Fruit fly (Drosophila melanogaster) whole organism, pupa: ENCODE measurements around the gene rt.

Experiments used
- CG10348 ChIP-seq: fragments of 200-800 bp; sonication (Bioruptor generic); IDR thresholded peaks from 2 replicates; pipeline ENCODE4 v1.3.6; 2022; ENCODE audit warnings: missing biosample characterization, missing genetic modification characterization
- CG12605 ChIP-seq: fragments of 200-800 bp; sonication (Bioruptor generic); IDR thresholded peaks from 2 replicates; pipeline ENCODE4 v1.3.6; 2022; ENCODE audit warnings: missing biosample characterization, missing genetic modification characterization
- CG13204 ChIP-seq: fragments of 200-800 bp; sonication (Bioruptor generic); optimal IDR thresholded peaks from 2 replicates; lab custom pipeline; 2018; ENCODE audit warnings: missing biosample characterization, mild to moderate bottlenecking, missing genetic modification characterization, moderate library complexity
- CG14655 ChIP-seq: fragments of 200-800 bp; sonication (Bioruptor generic); optimal IDR thresholded peaks from 3 replicates; lab custom pipeline; 2017; ENCODE audit warnings: mild to moderate bottlenecking, missing biosample characterization, missing genetic modification reagents, missing genetic modification characterization
- CG15710 ChIP-seq: fragments of 200-800 bp; sonication (Bioruptor generic); optimal IDR thresholded peaks from 2 replicates; lab custom pipeline; 2018; ENCODE audit warnings: missing biosample characterization, mild to moderate bottlenecking, missing genetic modification characterization, moderate library complexity
- CG17806 ChIP-seq: fragments of 200-800 bp; sonication (Bioruptor generic); optimal IDR thresholded peaks from 2 replicates; lab custom pipeline; 2018; ENCODE audit warnings: missing biosample characterization, mild to moderate bottlenecking, missing genetic modification characterization, moderate library complexity
- CG32121 ChIP-seq: fragments of 200-800 bp; sonication (Bioruptor generic); IDR thresholded peaks from 2 replicates; pipeline ENCODE4 v1.3.6; 2022; ENCODE audit warnings: missing biosample characterization, missing genetic modification characterization
- CG34367 ChIP-seq: fragments of 200-800 bp; sonication (Bioruptor generic); optimal IDR thresholded peaks from 2 replicates; lab custom pipeline; 2018; ENCODE audit warnings: missing biosample characterization, mild to moderate bottlenecking, missing genetic modification characterization
- CG4496 ChIP-seq: fragments of 200-800 bp; sonication (Bioruptor generic); IDR thresholded peaks from 3 replicates; pipeline ENCODE4 v1.3.6; 2022; ENCODE audit warnings: missing biosample characterization, missing genetic modification characterization
- CG8159 ChIP-seq: fragments of 200-800 bp; sonication (Bioruptor generic); optimal IDR thresholded peaks from 3 replicates; lab custom pipeline; 2018; ENCODE audit warnings: missing biosample characterization, mild to moderate bottlenecking, missing genetic modification characterization, moderate library complexity
- CG8301 ChIP-seq: fragments of 200-800 bp; sonication (Bioruptor generic); optimal IDR thresholded peaks from 2 replicates; lab custom pipeline; 2018; ENCODE audit warnings: missing biosample characterization, mild to moderate bottlenecking, missing genetic modification characterization
- CG9948 ChIP-seq: fragments of 200-800 bp; sonication (Bioruptor generic); optimal IDR thresholded peaks from 2 replicates; lab custom pipeline; 2018; ENCODE audit warnings: missing biosample characterization, mild to moderate bottlenecking, missing genetic modification characterization, moderate library complexity
- D1 ChIP-seq: fragments of 200-800 bp; sonication (Bioruptor generic); optimal IDR thresholded peaks from 2 replicates; lab custom pipeline; 2018; ENCODE audit warnings: missing biosample characterization, mild to moderate bottlenecking, missing genetic modification characterization, moderate library complexity
- EcR ChIP-seq: fragments of 200-800 bp; sonication (Bioruptor generic); optimal IDR thresholded peaks from 3 replicates; lab custom pipeline; 2019; ENCODE audit warnings: missing biosample characterization, missing genetic modification characterization, mild to moderate bottlenecking, moderate library complexity, missing genetic modification reagents
- Ets98B ChIP-seq: fragments of 200-800 bp; sonication (Bioruptor generic); IDR thresholded peaks from 2 replicates; pipeline ENCODE4 v1.3.6; 2022; ENCODE audit warnings: missing biosample characterization, missing genetic modification characterization
- Pif1A ChIP-seq: fragments of 200-800 bp; sonication (Bioruptor generic); optimal IDR thresholded peaks from 3 replicates; lab custom pipeline; 2016; ENCODE audit warnings: missing biosample characterization, missing genetic modification characterization
- Pif1B ChIP-seq: fragments of 200-800 bp; sonication (Bioruptor generic); optimal IDR thresholded peaks from 3 replicates; lab custom pipeline; 2016; ENCODE audit warnings: missing biosample characterization, missing genetic modification characterization
- Snoo ChIP-seq: fragments of 200-800 bp; sonication (Bioruptor generic); optimal IDR thresholded peaks from 3 replicates; lab custom pipeline; 2017; ENCODE audit warnings: missing biosample characterization, mild to moderate bottlenecking, missing genetic modification characterization, inconsistent platforms
- fd96Ca ChIP-seq: fragments of 200-800 bp; sonication (Bioruptor generic); IDR thresholded peaks from 3 replicates; pipeline ENCODE4 v1.3.6; 2022; ENCODE audit warnings: missing biosample characterization, missing genetic modification characterization
- gl ChIP-seq: fragments of 200-800 bp; sonication (Bioruptor generic); optimal IDR thresholded peaks from 2 replicates; lab custom pipeline; 2018; ENCODE audit warnings: missing biosample characterization, mild to moderate bottlenecking, missing genetic modification characterization
- rn ChIP-seq: fragments of 200-800 bp; sonication (Bioruptor generic); IDR thresholded peaks from 2 replicates; pipeline ENCODE4 v1.3.6; 2022; ENCODE audit warnings: missing biosample characterization, missing genetic modification characterization

The rt gene

dm6 chr3L:11540330-11540702, 47.3 kb downstream of the rt start:
- no peak for TF ChIP-seq CG8301 (tag; lab: Kevin White, UChicago)
- TF ChIP-seq CG34367 (tag; lab: Kevin White, UChicago) = no peak
- TF ChIP-seq Ets98B (GFP tag; lab: Robert Waterston, UW) = no peak
- no peak for TF ChIP-seq CG15710 (tag; lab: Kevin White, UChicago)
- TF ChIP-seq CG32121 (GFP tag; lab: Robert Waterston, UW) = no peak

dm6 chr3L:11539511-11540329, 47.9 kb downstream of the rt start:
- no peak for TF ChIP-seq D1 (tag; lab: Kevin White, UChicago)

dm6 chr3L:11536767-11537419, 50.7 kb downstream of the rt start:
- peak; percentile 31 for TF ChIP-seq Pif1A (GFP tag; lab: Kevin White, UChicago)
- TF ChIP-seq rn (GFP tag; lab: Robert Waterston, UW) = 0 out of 2 replicates have a peak, but pooled peaks have one; percentile 18
- peak; percentile 12 for TF ChIP-seq CG9948 (tag; lab: Kevin White, UChicago)
- no peak for TF ChIP-seq CG34367 (tag; lab: Kevin White, UChicago)
- TF ChIP-seq Pif1B (GFP tag; lab: Kevin White, UChicago) = no peak
- TF ChIP-seq CG12605 (GFP tag; lab: Robert Waterston, UW) = no peak
- no peak for TF ChIP-seq CG8159
- no peak for TF ChIP-seq CG13204
- no peak for TF ChIP-seq D1 (tag; lab: Kevin White, UChicago)
- TF ChIP-seq gl = no peak
- TF ChIP-seq CG17806 (tag; lab: Kevin White, UChicago) = no peak
- TF ChIP-seq Ets98B (GFP tag; lab: Robert Waterston, UW) = peak; percentile 14; the same call in 1 of the 2 replicates
- TF ChIP-seq CG4496 (GFP tag; lab: Robert Waterston, UW) = peak; percentile 56; the same call in 2 of the 3 replicates
- TF ChIP-seq EcR (GFP tag; lab: Kevin White, UChicago) = no peak
- peak; percentile 42 for TF ChIP-seq CG14655 (GFP tag; lab: Kevin White, UChicago)
- TF ChIP-seq CG32121 (GFP tag; lab: Robert Waterston, UW) = peak; percentile 34; the same call in 1 of the 2 replicates
- no peak for TF ChIP-seq CG15710 (tag; lab: Kevin White, UChicago)
- TF ChIP-seq CG8301 (tag; lab: Kevin White, UChicago) = peak; percentile 63
- no peak for TF ChIP-seq CG10348 (GFP tag; lab: Robert Waterston, UW)
- no peak; the same call in 2 of the 3 replicates for TF ChIP-seq fd96Ca (GFP tag; lab: Robert Waterston, UW)

dm6 chr3L:11536132-11536531, 51.4 kb downstream of the rt start:
- TF ChIP-seq CG32121 (GFP tag; lab: Robert Waterston, UW) = 0 out of 2 replicates have a peak, but pooled peaks have one; percentile 7
- TF ChIP-seq EcR (GFP tag; lab: Kevin White, UChicago) = no peak
- no peak for TF ChIP-seq CG15710 (tag; lab: Kevin White, UChicago)
- TF ChIP-seq CG4496 (GFP tag; lab: Robert Waterston, UW) = peak; percentile 75; the same call in 2 of the 3 replicates
- TF ChIP-seq CG12605 (GFP tag; lab: Robert Waterston, UW) = 0 out of 2 replicates have a peak, but pooled peaks have one; percentile 18
- no peak for TF ChIP-seq CG9948 (tag; lab: Kevin White, UChicago)
- TF ChIP-seq CG8159 = peak; percentile 10
- TF ChIP-seq rn (GFP tag; lab: Robert Waterston, UW) = no peak
- TF ChIP-seq Pif1B (GFP tag; lab: Kevin White, UChicago) = no peak
- TF ChIP-seq Pif1A (GFP tag; lab: Kevin White, UChicago) = no peak
- no peak for TF ChIP-seq CG8301 (tag; lab: Kevin White, UChicago)
- no peak for TF ChIP-seq Snoo (tag; lab: Kevin White, UChicago)
- no peak for TF ChIP-seq CG34367 (tag; lab: Kevin White, UChicago)
- TF ChIP-seq CG14655 (GFP tag; lab: Kevin White, UChicago) = peak; percentile 23
- peak; percentile 56; the same call in 1 of the 2 replicates for TF ChIP-seq Ets98B (GFP tag; lab: Robert Waterston, UW)
- TF ChIP-seq gl = no peak
- no peak for TF ChIP-seq CG10348 (GFP tag; lab: Robert Waterston, UW)
- no peak for TF ChIP-seq CG17806 (tag; lab: Kevin White, UChicago)
- TF ChIP-seq CG13204 = no peak

dm6 chr3L:11534391-11535246, 53.0 kb downstream of the rt start:
- TF ChIP-seq CG12605 (GFP tag; lab: Robert Waterston, UW) (peak; percentile 53), CG32121 (GFP tag; lab: Robert Waterston, UW) (peak; percentile 39), EcR (GFP tag; lab: Kevin White, UChicago) (no peak), CG15710 (tag; lab: Kevin White, UChicago) (no peak), CG10348 (GFP tag; lab: Robert Waterston, UW) (no peak), CG4496 (GFP tag; lab: Robert Waterston, UW) (peak; percentile 65), CG14655 (GFP tag; lab: Kevin White, UChicago) (peak; percentile 29), rn (GFP tag; lab: Robert Waterston, UW) (no peak), CG8159 (no peak), fd96Ca (GFP tag; lab: Robert Waterston, UW) (peak; percentile 56; the same call in 2 of the 3 replicates), CG8301 (tag; lab: Kevin White, UChicago) (no peak), D1 (tag; lab: Kevin White, UChicago) (no peak), Snoo (tag; lab: Kevin White, UChicago) (peak; percentile 8), CG9948 (tag; lab: Kevin White, UChicago) (no peak), Pif1A (GFP tag; lab: Kevin White, UChicago) (no peak), gl (no peak), Ets98B (GFP tag; lab: Robert Waterston, UW) (peak; percentile 52), CG17806 (tag; lab: Kevin White, UChicago) (no peak)
